Worm (Caenorhabditis elegans): ENCODE measurements around the gene nspc-20.
"Not testable (repeated sequence)": the region's sequence is repeated elsewhere in the genome, so short reads cannot be mapped to it uniquely, and the experiment has no call there.

Gene nspc-20

ce11 chrX:14537625-14538024, 7.6 kb upstream of the nspc-20 start:
- TF ChIP-seq eyg-1 (tag; optimal IDR thresholded peaks at IDR 0.05) (no peak), ceh-48 (tag; optimal IDR thresholded peaks at IDR 0.05) (no peak), ceh-22 (tag; optimal IDR thresholded peaks at IDR 0.05) (no peak), madf-2 (tag; optimal IDR thresholded peaks at IDR 0.05) (no peak), syd-9 (tag; optimal IDR thresholded peaks at IDR 0.05) (no peak), ztf-16 (tag; optimal IDR thresholded peaks at IDR 0.05) (no peak), ama-1 (optimal IDR thresholded peaks at IDR 0.05) (no peak), pat-9 (tag; optimal IDR thresholded peaks at IDR 0.05) (no peak), ceh-6 (GFP tag; optimal IDR thresholded peaks at IDR 0.05) (no peak), dve-1 (tag; optimal IDR thresholded peaks at IDR 0.05) (no peak)

ce11 chrX:14535913-14536312, 5.9 kb upstream of the nspc-20 start:
- TF ChIP-seq ama-1 (optimal IDR thresholded peaks at IDR 0.05) (no peak), eyg-1 (tag; optimal IDR thresholded peaks at IDR 0.05) (no peak), pqm-1 (tag; optimal IDR thresholded peaks at IDR 0.05) (no peak), unc-42 (tag; optimal IDR thresholded peaks at IDR 0.05) (no peak), nhr-11 (tag; optimal IDR thresholded peaks at IDR 0.05) (no peak)

DNA sequence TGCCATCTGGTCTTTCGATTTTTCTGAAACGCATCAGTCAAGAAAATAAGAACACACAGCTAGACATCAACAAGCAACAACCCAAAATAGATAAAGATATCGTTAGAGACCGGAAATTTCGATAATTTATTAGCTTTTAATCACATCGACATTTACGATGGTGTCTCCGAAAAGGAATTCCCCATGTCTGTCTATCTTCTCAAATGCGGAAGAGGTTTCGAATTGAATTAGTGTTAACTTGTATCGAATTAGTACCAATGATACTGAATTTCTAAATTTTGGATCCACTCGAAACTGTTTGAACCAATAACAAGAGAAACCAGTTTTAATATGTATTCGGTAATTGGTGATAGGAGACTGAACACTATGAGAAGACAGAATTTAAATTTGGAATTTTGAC, 4.6 kb upstream of the nspc-20 start:
- TF ChIP-seq C38D4.7 (GFP tag; optimal IDR thresholded peaks at IDR 0.05) (no peak), C08G9.2 (tag; optimal IDR thresholded peaks at IDR 0.05) (no peak), ceh-24 (tag; optimal IDR thresholded peaks at IDR 0.05) (no peak), ceh-18 (tag; optimal IDR thresholded peaks at IDR 0.05) (no peak), pag-3 (tag; optimal IDR thresholded peaks at IDR 0.05; ENCODE audit: borderline replicate concordance) (no peak), pax-1 (tag; optimal IDR thresholded peaks at IDR 0.05) (no peak), tbx-2 (tag; optimal IDR thresholded peaks at IDR 0.05) (no peak), F13H6.1 (tag; optimal IDR thresholded peaks at IDR 0.05) (no peak), dve-1 (tag; optimal IDR thresholded peaks at IDR 0.05) (no peak)

DNA sequence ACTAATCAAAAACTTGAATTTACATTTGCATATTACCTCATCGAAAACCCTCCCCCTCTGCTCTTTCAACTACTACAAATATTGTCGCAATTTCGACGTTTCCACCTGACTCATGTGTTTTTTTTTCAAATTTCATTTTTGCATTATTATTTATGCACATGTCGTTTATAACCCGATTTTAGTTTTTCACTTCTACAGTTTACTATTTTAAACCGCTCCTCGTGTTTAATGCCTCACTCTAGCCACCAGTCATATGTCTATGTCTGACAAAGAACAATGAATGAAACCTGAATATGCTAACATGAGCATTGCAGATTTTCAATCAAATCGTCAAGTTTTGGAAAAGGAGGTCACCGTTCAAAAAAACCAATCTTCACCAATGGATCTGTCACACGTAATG, 4.1 kb upstream of the nspc-20 start, which contains the start of gene T24C2.5:
Gene T24C2.5 (plus strand): TSS at position 301 of the 400 bp plus-strand sequence.
- TF ChIP-seq K02D7.2 (tag; optimal IDR thresholded peaks at IDR 0.05) = no peak
- TF ChIP-seq ztf-16 (tag; optimal IDR thresholded peaks at IDR 0.05) = no peak

- TF ChIP-seq ceh-31, ceh-14, npax-4 (tag; optimal IDR thresholded peaks at IDR 0.05): not testable (repeated sequence)
These were observed 1.6 kb downstream of the nspc-20 start, which contains the start of gene nspc-19 for ce11 chrX:14528399-14528798. Gene nspc-19 (plus strand): TSS chrX:14528699.

ce11 chrX:14527559-14527958, 2.4 kb downstream of the nspc-20 start, which contains the start of gene nspc-18:
Gene nspc-18 (minus strand): TSS chrX:14527659.
- no peak for TF ChIP-seq syd-9 (tag; optimal IDR thresholded peaks at IDR 0.05)
- TF ChIP-seq sox-2 (GFP tag; IDR thresholded peaks at IDR 0.05) = no peak
- no peak for TF ChIP-seq ceh-2 (tag; optimal IDR thresholded peaks at IDR 0.05)
- no peak for TF ChIP-seq hlh-15 (tag; optimal IDR thresholded peaks at IDR 0.05)
- TF ChIP-seq pha-4 (tag; optimal IDR thresholded peaks at IDR 0.05) = no peak
- TF ChIP-seq madf-2 (tag; optimal IDR thresholded peaks at IDR 0.05) = no peak
- no peak for TF ChIP-seq fkh-10 (GFP tag; optimal IDR thresholded peaks at IDR 0.05)
- TF ChIP-seq pax-1 (tag; optimal IDR thresholded peaks at IDR 0.05) = no peak
